Fruit fly (Drosophila melanogaster) whole organism, prepupa: Measurements from ENCODE around the gene CG15914.
A peak's percentile ranks its signal among the peaks of the same experiment; 100 is the strongest.

Experiments used
- Blimp-1 ChIP-seq: fragments of 200-800 bp; sonication (Bioruptor generic); optimal IDR thresholded peaks from 3 replicates; lab custom pipeline; 2017; ENCODE audit warnings: missing biosample characterization, missing genetic modification characterization, mild to moderate bottlenecking, moderate library complexity, missing genetic modification reagents
- CG10631 ChIP-seq: fragments of 200-800 bp; sonication (Bioruptor generic); optimal IDR thresholded peaks from 2 replicates; lab custom pipeline; 2016; ENCODE audit warnings: missing biosample characterization, missing genetic modification characterization
- CG10669 ChIP-seq: fragments of 200-800 bp; sonication (Bioruptor generic); optimal IDR thresholded peaks from 3 replicates; lab custom pipeline; 2018; ENCODE audit warnings: missing biosample characterization, mild to moderate bottlenecking, missing genetic modification characterization, moderate library complexity
- CG11294 ChIP-seq: fragments of 200-800 bp; sonication (Bioruptor generic); IDR thresholded peaks from 2 replicates; pipeline ENCODE4 v1.3.6; 2022; ENCODE audit warnings: missing biosample characterization, missing genetic modification characterization
- CG11902 ChIP-seq: fragments of 200-800 bp; sonication (Bioruptor generic); optimal IDR thresholded peaks from 3 replicates; lab custom pipeline; 2016; ENCODE audit warnings: missing biosample characterization, missing genetic modification characterization
- CG15336 ChIP-seq: fragments of 200-800 bp; sonication (Bioruptor generic); IDR thresholded peaks from 2 replicates; pipeline ENCODE4 v1.3.6; 2022; ENCODE audit warnings: missing biosample characterization, missing genetic modification characterization
- CG1621 ChIP-seq: fragments of 200-800 bp; sonication (Bioruptor generic); optimal IDR thresholded peaks from 3 replicates; lab custom pipeline; 2018; ENCODE audit warnings: missing biosample characterization, mild to moderate bottlenecking, missing genetic modification characterization
- CG32006 ChIP-seq: fragments of 200-800 bp; sonication (Bioruptor generic); optimal IDR thresholded peaks from 3 replicates; lab custom pipeline; 2017; ENCODE audit warnings: missing biosample characterization, mild to moderate bottlenecking, missing genetic modification characterization
- CG34406 ChIP-seq: fragments of 200-800 bp; sonication (Bioruptor generic); optimal IDR thresholded peaks from 3 replicates; lab custom pipeline; 2016; ENCODE audit warnings: missing biosample characterization, missing genetic modification characterization
- CG4318 ChIP-seq: fragments of 200-800 bp; sonication (Bioruptor generic); optimal IDR thresholded peaks from 3 replicates; lab custom pipeline; 2017; ENCODE audit warnings: missing biosample characterization, mild to moderate bottlenecking, missing genetic modification characterization
- CG6163 ChIP-seq: fragments of 200-800 bp; sonication (Bioruptor generic); IDR thresholded peaks from 3 replicates; pipeline ENCODE4 v1.3.6; 2022; ENCODE audit warnings: missing biosample characterization, missing genetic modification characterization
- CG6792 ChIP-seq: fragments of 200-800 bp; sonication (Bioruptor generic); optimal IDR thresholded peaks from 3 replicates; lab custom pipeline; 2016; ENCODE audit warnings: missing biosample characterization, missing genetic modification characterization
- CG8119 ChIP-seq: fragments of 200-800 bp; sonication (Bioruptor generic); IDR thresholded peaks from 3 replicates; pipeline ENCODE4 v1.3.6; 2022; ENCODE audit warnings: missing biosample characterization, missing genetic modification characterization
- CG9139 ChIP-seq: fragments of 200-800 bp; sonication (Bioruptor generic); optimal IDR thresholded peaks from 3 replicates; lab custom pipeline; 2017; ENCODE audit warnings: missing biosample characterization, mild to moderate bottlenecking, missing genetic modification characterization
- Eip78C ChIP-seq: fragments of 200-800 bp; sonication (Bioruptor generic); peaks from one replicate; lab custom pipeline; 2016; ENCODE audit warnings: missing biosample characterization, missing genetic modification characterization
- Eip93F ChIP-seq: fragments of 200-800 bp; sonication (Bioruptor generic); optimal IDR thresholded peaks from 2 replicates; lab custom pipeline; 2016; ENCODE audit warnings: missing biosample characterization, mild to moderate bottlenecking, missing genetic modification characterization
- Gug ChIP-seq: fragments of 200-800 bp; sonication (Bioruptor generic); IDR thresholded peaks from 2 replicates; pipeline ENCODE4 v1.3.6; 2022; ENCODE audit warnings: missing biosample characterization, missing genetic modification characterization
- Hr38 ChIP-seq: sonication (Bioruptor generic); optimal IDR thresholded peaks from 2 replicates; lab custom pipeline; 2016; ENCODE audit warnings: missing biosample characterization, missing genetic modification characterization
- Hr39 ChIP-seq: fragments of 200-800 bp; sonication (Bioruptor generic); optimal IDR thresholded peaks from 2 replicates; lab custom pipeline; 2016; ENCODE audit warnings: missing biosample characterization, missing genetic modification characterization
- Hr4 ChIP-seq: fragments of 200-800 bp; sonication (Bioruptor generic); optimal IDR thresholded peaks from 3 replicates; lab custom pipeline; 2016; ENCODE audit warnings: missing biosample characterization, missing genetic modification characterization
- Lpt ChIP-seq: fragments of 200-800 bp; sonication (Bioruptor generic); optimal IDR thresholded peaks from 3 replicates; lab custom pipeline; 2016; ENCODE audit warnings: missing biosample characterization, missing genetic modification characterization
- Met ChIP-seq: fragments of 200-800 bp; sonication (Bioruptor generic); optimal IDR thresholded peaks from 3 replicates; lab custom pipeline; 2016; ENCODE audit warnings: missing biosample characterization, missing genetic modification characterization
- OdsH ChIP-seq: fragments of 200-800 bp; sonication (Bioruptor generic); optimal IDR thresholded peaks from 3 replicates; lab custom pipeline; 2016; ENCODE audit warnings: missing biosample characterization, missing genetic modification characterization
- Smox ChIP-seq: fragments of 200-800 bp; sonication (Bioruptor generic); optimal IDR thresholded peaks from 3 replicates; lab custom pipeline; 2016; ENCODE audit warnings: missing biosample characterization, missing genetic modification characterization
- Sox102F ChIP-seq: fragments of 200-800 bp; sonication (Bioruptor generic); optimal IDR thresholded peaks from 2 replicates; lab custom pipeline; 2016; ENCODE audit warnings: missing biosample characterization, mild to moderate bottlenecking, missing genetic modification characterization
- Sox15 ChIP-seq: fragments of 200-800 bp; sonication (Bioruptor generic); optimal IDR thresholded peaks from 3 replicates; lab custom pipeline; 2016; ENCODE audit warnings: missing biosample characterization, missing genetic modification characterization
- achi ChIP-seq: fragments of 200-800 bp; sonication (Bioruptor generic); optimal IDR thresholded peaks from 3 replicates; lab custom pipeline; 2016; ENCODE audit warnings: missing biosample characterization, missing genetic modification characterization
- acj6 ChIP-seq: fragments of 200-800 bp; sonication (Bioruptor generic); optimal IDR thresholded peaks from 3 replicates; lab custom pipeline; 2016; ENCODE audit warnings: missing biosample characterization, missing genetic modification characterization
- cyc ChIP-seq: fragments of 200-800 bp; sonication (Bioruptor generic); optimal IDR thresholded peaks from 3 replicates; lab custom pipeline; 2016; ENCODE audit warnings: missing biosample characterization, missing genetic modification characterization
- dsx ChIP-seq: fragments of 200-800 bp; optimal IDR thresholded peaks from 3 replicates; lab custom pipeline; 2019; ENCODE audit warnings: missing biosample characterization, mild to moderate bottlenecking, missing genetic modification characterization, moderate library complexity; ENCODE audit not compliant: poor library complexity, severe bottlenecking
- eg ChIP-seq: fragments of 200-800 bp; sonication (Bioruptor generic); IDR thresholded peaks from 3 replicates; pipeline ENCODE4 v1.3.6; 2022; ENCODE audit warnings: missing biosample characterization, missing genetic modification characterization
- esn ChIP-seq: fragments of 200-800 bp; sonication (Bioruptor generic); optimal IDR thresholded peaks from 2 replicates; lab custom pipeline; 2016; ENCODE audit warnings: missing biosample characterization, mild to moderate bottlenecking, missing genetic modification characterization, moderate library complexity
- fd59A ChIP-seq: fragments of 200-800 bp; sonication (Bioruptor generic); optimal IDR thresholded peaks from 2 replicates; lab custom pipeline; 2017; ENCODE audit warnings: missing biosample characterization, mild to moderate bottlenecking, missing genetic modification characterization, missing genetic modification reagents
- fd85E ChIP-seq: fragments of 200-800 bp; sonication (Bioruptor generic); optimal IDR thresholded peaks from 3 replicates; lab custom pipeline; 2016; ENCODE audit warnings: missing biosample characterization, missing genetic modification characterization
- lz ChIP-seq: fragments of 200-800 bp; sonication (Bioruptor generic); optimal IDR thresholded peaks from 3 replicates; lab custom pipeline; 2016; ENCODE audit warnings: missing biosample characterization, missing genetic modification characterization
- net ChIP-seq: fragments of 200-800 bp; sonication (Bioruptor generic); optimal IDR thresholded peaks from 3 replicates; lab custom pipeline; 2016; ENCODE audit warnings: missing biosample characterization, missing genetic modification characterization
- pdm3 ChIP-seq: fragments of 200-800 bp; sonication (Bioruptor generic); optimal IDR thresholded peaks from 3 replicates; lab custom pipeline; 2016; ENCODE audit warnings: missing biosample characterization, missing genetic modification characterization
- spab ChIP-seq: fragments of 200-800 bp; sonication (Bioruptor generic); optimal IDR thresholded peaks from 2 replicates; lab custom pipeline; 2017; ENCODE audit warnings: missing biosample characterization, mild to moderate bottlenecking, missing genetic modification characterization, missing genetic modification reagents
- ss ChIP-seq, 2 experiments: fragments of 200-800 bp; sonication (Bioruptor generic); optimal IDR thresholded peaks; 2 replicates in 1 of 2; 3 replicates in 1 of 2; lab custom pipeline; 2017 to 2018; ENCODE audit warnings: mild to moderate bottlenecking in 2 of 2, missing biosample characterization in 2 of 2, missing genetic modification characterization in 2 of 2, moderate library complexity in 1 of 2
- svp ChIP-seq: fragments of 200-800 bp; sonication (Bioruptor generic); peaks from one replicate; lab custom pipeline; 2016; ENCODE audit warnings: missing biosample characterization, missing genetic modification characterization
- topi ChIP-seq: fragments of 200-800 bp; sonication (Bioruptor generic); optimal IDR thresholded peaks from 3 replicates; lab custom pipeline; 2016; ENCODE audit warnings: missing biosample characterization, missing genetic modification characterization
- vri ChIP-seq: fragments of 200-800 bp; sonication (Bioruptor generic); optimal IDR thresholded peaks from 3 replicates; lab custom pipeline; 2016; ENCODE audit warnings: missing biosample characterization, mild to moderate bottlenecking, missing genetic modification characterization

CG15914 gene

DNA sequence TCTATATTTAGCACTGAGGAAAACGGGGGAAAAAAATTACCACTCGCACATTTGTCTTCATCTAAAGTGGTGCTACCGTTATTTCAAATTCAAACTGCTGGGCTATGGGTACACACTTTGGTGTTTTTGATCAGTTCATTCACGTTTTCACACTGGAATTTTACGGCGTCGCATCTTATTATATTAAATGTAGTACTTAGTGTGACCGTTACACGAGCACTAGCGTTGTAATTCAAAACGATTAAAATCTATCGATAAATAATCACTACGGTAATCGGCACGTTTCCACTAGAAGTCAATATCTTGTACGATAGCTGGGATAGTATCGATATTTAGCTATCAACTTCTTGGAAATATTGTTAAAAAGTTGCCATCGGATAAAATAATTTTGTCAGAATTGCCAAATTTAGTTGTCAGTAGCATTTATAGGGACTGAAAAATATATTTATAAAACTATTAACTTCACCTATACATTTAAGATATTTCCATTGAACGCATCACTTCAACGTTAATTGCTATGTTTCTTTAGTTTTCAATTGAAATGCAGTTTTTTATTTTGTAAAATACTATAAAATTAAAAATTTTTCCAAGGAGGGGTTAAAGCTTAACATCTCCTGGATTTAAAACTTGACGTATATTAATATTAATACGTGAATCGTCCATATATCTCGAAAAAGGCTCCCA, 4.5 kb downstream of the CG15914 start, which contains the start of the genes CG46440 and Myb:
Gene CG46440, minus strand, starts transcription at position 223 of the 684 bp plus-strand sequence.
Gene Myb, minus strand, starts transcription at position 223 of the 684 bp plus-strand sequence.
- TF ChIP-seq vri (no peak), topi (GFP tag; lab: Kevin White, UChicago) (peak; percentile 7), Hr38 (GFP tag; lab: Kevin White, UChicago) (no peak), CG15336 (GFP tag; lab: Robert Waterston, UW) (0 out of 2 replicates have a peak, but pooled peaks have one; percentile 20), Eip78C (GFP tag; lab: Kevin White, UChicago) (peak; percentile 1), svp (GFP tag; lab: Kevin White, UChicago) (peak; percentile 5), Hr4 (GFP tag; lab: Kevin White, UChicago) (no peak), dsx (GFP tag; lab: Kevin White, UChicago) (peak; percentile 18), lz (peak; percentile 1), Blimp-1 (GFP tag; lab: Kevin White, UChicago) (no peak)

DNA sequence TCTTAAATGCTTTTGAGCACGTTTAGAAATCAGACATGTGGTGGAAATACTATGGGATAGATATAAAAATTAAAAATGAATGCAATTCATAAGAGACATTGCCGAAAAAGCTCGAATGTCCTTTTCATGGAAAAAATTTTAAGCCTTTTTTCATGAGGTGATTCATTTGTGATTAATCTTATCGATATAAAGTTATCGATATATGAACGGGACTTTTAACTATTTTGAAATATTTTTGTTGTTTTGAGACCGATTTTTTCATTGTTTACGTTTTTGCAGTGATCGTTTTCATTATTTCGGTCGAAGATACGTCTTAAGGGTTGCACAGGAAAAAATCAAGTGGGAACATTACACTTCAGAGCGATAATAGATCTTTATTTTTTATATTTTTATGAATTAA, 6.2 kb downstream of the CG15914 start, which contains the start of gene AlkB:
Gene AlkB, minus strand, starts transcription at position 101 of the 400 bp plus-strand sequence.
- TF ChIP-seq Hr4 (GFP tag; lab: Kevin White, UChicago) (no peak), eg (GFP tag; lab: Robert Waterston, UW) (no peak), esn (GFP tag; lab: Kevin White, UChicago) (no peak), spab (GFP tag; lab: Kevin White, UChicago) (no peak), CG32006 (no peak), CG11902 (GFP tag; lab: Kevin White, UChicago) (no peak), Lpt (no peak), CG15336 (GFP tag; lab: Robert Waterston, UW) (no peak), dsx (GFP tag; lab: Kevin White, UChicago) (no peak), fd85E (no peak), Hr39 (no peak), CG6163 (GFP tag; lab: Robert Waterston, UW) (no peak), CG34406 (no peak)

DNA sequence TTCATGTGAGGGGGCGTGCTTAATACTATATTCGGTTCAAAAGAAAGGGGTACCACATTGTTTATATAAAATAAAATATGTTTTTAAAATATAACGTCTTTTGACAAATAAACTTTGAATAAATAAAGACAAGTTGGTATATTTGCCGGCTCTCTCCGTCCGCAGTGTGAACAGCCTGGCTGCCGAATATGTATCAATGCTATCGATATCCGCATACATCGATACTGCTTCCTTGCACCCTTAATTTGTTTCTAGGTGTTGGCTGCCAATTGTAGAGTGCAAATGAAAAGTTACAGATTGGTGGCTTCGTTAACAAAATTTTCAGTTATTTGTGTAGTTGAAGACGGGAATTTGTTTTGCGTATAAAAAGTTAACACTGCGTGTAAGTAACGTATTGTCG, 6.6 kb downstream of the CG15914 start, which contains the start of gene Gbeta13F:
Gene Gbeta13F, plus strand, starts transcription at position 247 of the 400 bp plus-strand sequence.
- TF ChIP-seq CG6163 (GFP tag; lab: Robert Waterston, UW) (peak; percentile 34; the same call in 1 of the 3 replicates), pdm3 (no peak)

DNA sequence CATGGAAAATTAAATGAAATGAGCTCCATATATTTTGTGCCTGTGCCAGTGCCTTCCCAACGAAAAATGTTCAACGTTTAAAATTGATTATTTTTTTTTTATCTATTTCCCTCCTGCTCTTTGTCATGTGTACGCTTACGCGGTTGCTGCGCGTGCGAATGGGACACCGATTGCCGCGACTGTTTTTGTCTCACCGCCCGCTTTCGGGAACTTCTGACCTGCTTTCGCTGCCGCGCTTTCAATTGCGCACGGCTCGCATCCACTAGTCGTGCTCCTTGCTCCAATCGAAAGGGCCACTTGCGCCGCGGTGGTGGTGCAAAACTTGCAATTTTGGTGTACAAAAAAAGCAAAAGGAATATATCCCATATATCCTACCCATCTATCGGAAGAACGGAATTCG, 7.3 kb downstream of the CG15914 start:
- TF ChIP-seq CG15336 (GFP tag; lab: Robert Waterston, UW) = peak; percentile 56
- no peak for TF ChIP-seq CG8119 (GFP tag; lab: Robert Waterston, UW)
- no peak for TF ChIP-seq Hr4 (GFP tag; lab: Kevin White, UChicago)
- TF ChIP-seq CG9139 (GFP tag; lab: Kevin White, UChicago) = peak; percentile 77
- TF ChIP-seq fd59A (GFP tag; lab: Kevin White, UChicago) = peak; percentile 42
- no peak for TF ChIP-seq cyc
- peak; percentile 43 for TF ChIP-seq Gug (GFP tag; lab: Robert Waterston, UW)
- TF ChIP-seq CG11294 (GFP tag; lab: Robert Waterston, UW) = no peak
- TF ChIP-seq CG1621 (tag; lab: Kevin White, UChicago) = peak; percentile 65
- peak; percentile 33 for TF ChIP-seq Sox102F
- TF ChIP-seq acj6 = no peak
- peak; percentile 48 for TF ChIP-seq Eip93F (GFP tag; lab: Kevin White, UChicago)
- peak; percentile 26 for TF ChIP-seq pdm3
- no peak for TF ChIP-seq Smox (GFP tag; lab: Kevin White, UChicago)
- TF ChIP-seq CG4318 (GFP tag; lab: Kevin White, UChicago) = no peak
- no peak; the same call in 2 of the 3 replicates for TF ChIP-seq eg (GFP tag; lab: Robert Waterston, UW)
- peak; percentile 36 for TF ChIP-seq achi (GFP tag; lab: Kevin White, UChicago)
- peak; percentile 38 for TF ChIP-seq Eip78C (GFP tag; lab: Kevin White, UChicago)
- TF ChIP-seq CG11902 (GFP tag; lab: Kevin White, UChicago) = no peak
- peak; percentile 36 for TF ChIP-seq topi (GFP tag; lab: Kevin White, UChicago)
- peak; percentile 20 for TF ChIP-seq lz
- TF ChIP-seq Sox15 (GFP tag; lab: Kevin White, UChicago) = no peak
- TF ChIP-seq CG34406 = peak; percentile 44
- peak; percentile 70 to 82 for TF ChIP-seq ss (GFP tag; optimal IDR thresholded peaks at IDR 0.05; lab: Kevin White, UChicago)
- TF ChIP-seq net (GFP tag; lab: Kevin White, UChicago) = peak; percentile 38
- no peak for TF ChIP-seq Hr38 (GFP tag; lab: Kevin White, UChicago)
- TF ChIP-seq spab (GFP tag; lab: Kevin White, UChicago) = peak; percentile 45
- TF ChIP-seq esn (GFP tag; lab: Kevin White, UChicago) = peak; percentile 15
- no peak for TF ChIP-seq CG6792 (GFP tag; lab: Kevin White, UChicago)
- no peak for TF ChIP-seq OdsH (GFP tag; lab: Kevin White, UChicago)
- TF ChIP-seq Met (GFP tag; lab: Kevin White, UChicago) = peak; percentile 21
- peak; percentile 53 for TF ChIP-seq CG10669
- TF ChIP-seq CG6163 (GFP tag; lab: Robert Waterston, UW) = peak; percentile 84
- TF ChIP-seq CG10631 (GFP tag; lab: Kevin White, UChicago) = no peak
